Worm (Caenorhabditis elegans) whole organism, L4 larva: Measurements from ENCODE around the gene B0244.5.

ENCODE experiments used
- F37D6.2 ChIP-seq: sonication (generic microtip); optimal IDR thresholded peaks from 2 replicates; lab custom pipeline; 2016; ENCODE audit warnings: mild to moderate bottlenecking, missing genetic modification characterization, missing compliant biosample characterization
- F44E2.7 ChIP-seq: fragments of 200-800 bp; sonication (Bioruptor generic); IDR thresholded peaks from 2 replicates; pipeline ENCODE4 v2.1.2; 2022; ENCODE audit warnings: missing genetic modification characterization, missing compliant biosample characterization
- R02D3.7 ChIP-seq: fragments of 150-350 bp; sonication (generic microtip); optimal IDR thresholded peaks from 3 replicates; lab custom pipeline; 2014; ENCODE audit warnings: missing biosample characterization, missing genetic modification characterization
- T26A8.4 ChIP-seq: fragments of 200-800 bp; sonication (Bioruptor generic); IDR thresholded peaks from 2 replicates; pipeline ENCODE4 v1.3.6; 2022; ENCODE audit warnings: missing genetic modification characterization, missing compliant biosample characterization
- Y105C5A.15 ChIP-seq: fragments of 200-800 bp; sonication (Bioruptor generic); IDR thresholded peaks from 2 replicates; pipeline ENCODE4 v1.3.6; 2022; ENCODE audit warnings: missing genetic modification characterization, missing compliant biosample characterization
- ZK337.2 ChIP-seq: fragments of 200-800 bp; sonication (Bioruptor generic); IDR thresholded peaks from 2 replicates; pipeline ENCODE4 v1.3.6; 2022; ENCODE audit warnings: missing genetic modification reagents, missing genetic modification characterization, missing compliant biosample characterization
- aha-1 ChIP-seq: fragments of 150-350 bp; peaks from one replicate; lab custom pipeline; 2014; ENCODE audit warnings: missing biosample characterization, missing genetic modification characterization
- ama-1 ChIP-seq: fragments of 150-350 bp; optimal IDR thresholded peaks from 2 replicates; lab custom pipeline; 2014; ENCODE audit warnings: inconsistent platforms, mixed read lengths
- arid-1 ChIP-seq: fragments of 200-800 bp; sonication (Bioruptor generic); conservative IDR thresholded peaks from 2 replicates; pipeline ENCODE4 v1.3.6; 2022; ENCODE audit warnings: missing genetic modification reagents, missing genetic modification characterization, missing compliant biosample characterization
- ceh-20 ChIP-seq: fragments of 200-800 bp; sonication (Bioruptor generic); IDR thresholded peaks from 2 replicates; pipeline ENCODE4 v1.3.6; 2022; ENCODE audit warnings: missing genetic modification reagents, missing genetic modification characterization, missing compliant biosample characterization
- ceh-28 ChIP-seq: fragments of 150-350 bp; optimal IDR thresholded peaks from 2 replicates; lab custom pipeline; 2014; ENCODE audit warnings: missing biosample characterization, missing genetic modification reagents, missing genetic modification characterization
- ceh-32 ChIP-seq: sonication (generic microtip); optimal IDR thresholded peaks from 2 replicates; lab custom pipeline; 2016; ENCODE audit warnings: mild to moderate bottlenecking, missing genetic modification characterization, missing compliant biosample characterization; ENCODE audit not compliant: poor library complexity
- ceh-82 ChIP-seq: sonication (generic microtip); optimal IDR thresholded peaks from 2 replicates; lab custom pipeline; 2017; ENCODE audit warnings: missing biosample characterization, missing genetic modification characterization
- daf-12 ChIP-seq: fragments of 150-350 bp; optimal IDR thresholded peaks from 2 replicates; lab custom pipeline; 2014; ENCODE audit warnings: missing biosample characterization, missing genetic modification reagents, missing genetic modification characterization
- daf-19 ChIP-seq: fragments of 200-800 bp; sonication (Bioruptor generic); conservative IDR thresholded peaks from 2 replicates; pipeline ENCODE4 v1.3.6; 2022; ENCODE audit warnings: missing genetic modification characterization, missing compliant biosample characterization
- dmd-9 ChIP-seq: fragments of 200-800 bp; sonication (Bioruptor generic); IDR thresholded peaks from 2 replicates; pipeline ENCODE4 v1.3.6; 2022; ENCODE audit warnings: missing genetic modification reagents, missing genetic modification characterization, missing compliant biosample characterization
- dve-1 ChIP-seq: sonication (generic microtip); optimal IDR thresholded peaks from 2 replicates; lab custom pipeline; 2017; ENCODE audit warnings: antibody characterized with exemption, mild to moderate bottlenecking, missing genetic modification characterization, missing compliant biosample characterization; ENCODE audit not compliant: insufficient read depth
- fkh-10 ChIP-seq: fragments of 150-350 bp; optimal IDR thresholded peaks from 2 replicates; lab custom pipeline; 2014; ENCODE audit warnings: missing biosample characterization, missing genetic modification reagents, missing genetic modification characterization
- hlh-30 ChIP-seq: sonication (generic microtip); optimal IDR thresholded peaks from 2 replicates; lab custom pipeline; 2017; ENCODE audit warnings: antibody characterized with exemption, mild to moderate bottlenecking, missing genetic modification characterization, missing compliant biosample characterization; ENCODE audit not compliant: insufficient read depth
- lin-1 ChIP-seq: fragments of 200-800 bp; sonication (Bioruptor generic); IDR thresholded peaks from 2 replicates; pipeline ENCODE4 v1.3.6; 2022; ENCODE audit warnings: missing genetic modification reagents, missing genetic modification characterization, missing compliant biosample characterization
- lin-15B ChIP-seq: fragments of 150-350 bp; sonication (generic microtip); optimal IDR thresholded peaks from 3 replicates; lab custom pipeline; 2014; ENCODE audit warnings: missing biosample characterization, missing genetic modification characterization
- lin-29 ChIP-seq: fragments of 200-800 bp; sonication (Bioruptor generic); IDR thresholded peaks from 2 replicates; pipeline ENCODE4 v1.3.6; 2022; ENCODE audit warnings: missing genetic modification reagents, missing genetic modification characterization, missing compliant biosample characterization
- lin-39 ChIP-seq: fragments of 150-350 bp; optimal IDR thresholded peaks from 2 replicates; lab custom pipeline; 2014; ENCODE audit warnings: missing biosample characterization, missing genetic modification reagents, missing genetic modification characterization
- lir-3 ChIP-seq: sonication (generic microtip); optimal IDR thresholded peaks from 2 replicates; lab custom pipeline; 2016; ENCODE audit warnings: mild to moderate bottlenecking, missing genetic modification characterization, missing compliant biosample characterization
- lsy-2 ChIP-seq, 2 experiments: fragments of 150-350 bp in 1 of 2; sonication (generic microtip) in 1 of 2; optimal IDR thresholded peaks; 2 replicates each; lab custom pipeline; 2014 to 2017; ENCODE audit warnings: missing biosample characterization in 2 of 2, missing genetic modification characterization in 2 of 2
- madf-5 ChIP-seq, 2 experiments: fragments of 200-800 bp; sonication (Bioruptor generic); IDR thresholded peaks; 2 replicates each; pipeline ENCODE4 v1.3.6; 2022; ENCODE audit warnings: missing compliant biosample characterization in 2 of 2, missing genetic modification characterization in 2 of 2
- mdt-29 ChIP-seq: fragments of 200-800 bp; sonication (Bioruptor generic); IDR thresholded peaks from 2 replicates; pipeline ENCODE4 v1.3.6; 2022; ENCODE audit warnings: missing genetic modification reagents, missing genetic modification characterization, missing compliant biosample characterization
- mxl-2 ChIP-seq: fragments of 200-800 bp; sonication (Bioruptor generic); conservative IDR thresholded peaks from 2 replicates; pipeline ENCODE4 v1.3.6; 2022; ENCODE audit warnings: missing genetic modification reagents, missing genetic modification characterization, missing compliant biosample characterization
- nhr-102 ChIP-seq: sonication (generic microtip); optimal IDR thresholded peaks from 2 replicates; lab custom pipeline; 2016; ENCODE audit warnings: mild to moderate bottlenecking, missing genetic modification characterization, moderate library complexity, missing compliant biosample characterization
- nhr-237 ChIP-seq: sonication (generic microtip); optimal IDR thresholded peaks from 2 replicates; lab custom pipeline; 2017; ENCODE audit warnings: missing biosample characterization, missing genetic modification characterization
- nhr-28 ChIP-seq: fragments of 150-350 bp; optimal IDR thresholded peaks from 2 replicates; lab custom pipeline; 2014; ENCODE audit warnings: missing biosample characterization, missing genetic modification characterization
- nhr-48 ChIP-seq: sonication (generic microtip); optimal IDR thresholded peaks from 2 replicates; lab custom pipeline; 2016; ENCODE audit warnings: mild to moderate bottlenecking, missing genetic modification characterization, missing compliant biosample characterization
- pha-4 ChIP-seq, 2 experiments: fragments of 150-350 bp in 1 of 2; fragments of 200-800 bp in 1 of 2; sonication (Bioruptor generic) in 1 of 2; IDR thresholded peaks in 1 of 2; optimal IDR thresholded peaks in 1 of 2; 2 replicates each; pipeline versions ENCODE4 v1.3.6 to Lab custom; 2014 to 2022; ENCODE audit warnings: missing genetic modification characterization in 2 of 2, missing genetic modification reagents in 2 of 2, missing biosample characterization in 1 of 2, missing compliant biosample characterization in 1 of 2
- sdz-12 ChIP-seq: fragments of 200-800 bp; sonication (Bioruptor generic); optimal IDR thresholded peaks from 2 replicates; lab custom pipeline; 2018; ENCODE audit warnings: mild to moderate bottlenecking, missing genetic modification characterization, missing compliant biosample characterization
- snpc-4 ChIP-seq: fragments of 150-350 bp; optimal IDR thresholded peaks from 2 replicates; lab custom pipeline; 2014; ENCODE audit warnings: missing biosample characterization, missing genetic modification characterization
- tag-97 ChIP-seq: fragments of 200-800 bp; sonication (Bioruptor generic); IDR thresholded peaks from 2 replicates; pipeline ENCODE4 v1.3.6; 2022; ENCODE audit warnings: missing genetic modification characterization, missing compliant biosample characterization
- tra-1 ChIP-seq: fragments of 200-800 bp; sonication (Bioruptor generic); IDR thresholded peaks from 2 replicates; pipeline ENCODE4 v1.3.6; 2022; ENCODE audit warnings: missing genetic modification reagents, missing genetic modification characterization, missing compliant biosample characterization
- unc-130 ChIP-seq: sonication (generic microtip); optimal IDR thresholded peaks from 2 replicates; lab custom pipeline; 2016; ENCODE audit warnings: missing genetic modification reagents, missing genetic modification characterization, missing compliant biosample characterization
- unc-39 ChIP-seq: sonication (generic microtip); optimal IDR thresholded peaks from 2 replicates; lab custom pipeline; 2017; ENCODE audit warnings: missing biosample characterization, missing genetic modification characterization
- unc-62 ChIP-seq, 3 experiments: fragments of 150-350 bp in 1 of 3; sonication (generic microtip); optimal IDR thresholded peaks in 2 of 3; peaks in 1 of 3; 1 replicate in 1 of 3; 2 replicates in 2 of 3; lab custom pipeline; 2014 to 2017; ENCODE audit warnings: missing biosample characterization in 3 of 3, missing genetic modification characterization in 3 of 3, missing genetic modification reagents in 3 of 3, missing genotype in 1 of 3
- vab-7 ChIP-seq: fragments of 200-800 bp; sonication (Bioruptor generic); IDR thresholded peaks from 2 replicates; pipeline ENCODE4 v1.3.6; 2022; ENCODE audit warnings: missing genetic modification reagents, missing genetic modification characterization, missing compliant biosample characterization
- zfp-2 ChIP-seq: sonication (generic microtip); optimal IDR thresholded peaks from 2 replicates; lab custom pipeline; 2016; ENCODE audit warnings: mild to moderate bottlenecking, missing genetic modification characterization, missing compliant biosample characterization
- zip-11 ChIP-seq: fragments of 200-800 bp; sonication (Bioruptor generic); IDR thresholded peaks from 2 replicates; pipeline ENCODE4 v1.3.6; 2022; ENCODE audit warnings: missing genetic modification characterization, missing compliant biosample characterization

The B0244.5 gene

DNA sequence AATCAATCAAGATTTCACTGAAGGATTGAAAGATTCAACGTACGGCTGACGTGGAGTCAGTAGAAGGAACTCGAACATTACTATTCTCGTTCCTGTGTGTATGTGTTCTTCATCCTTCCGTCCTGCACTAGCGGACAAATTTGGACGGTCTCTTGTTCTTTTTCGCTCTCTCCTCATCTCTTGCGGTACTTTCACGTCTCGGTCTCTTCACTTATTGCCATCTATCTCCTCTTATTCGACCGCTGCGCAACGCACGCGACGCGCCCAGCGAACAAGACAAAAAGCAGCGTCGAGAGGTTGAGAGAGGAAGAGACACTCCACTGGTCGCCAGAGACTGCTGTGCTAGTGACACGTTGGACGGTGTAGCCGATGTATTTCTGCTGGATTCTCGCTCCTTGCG is 29.2 kb upstream of the B0244.5 start (continued):
- TF ChIP-seq lin-39 (tag; lab: Kevin White, UChicago), result no peak
- peak; percentile 37 to 68 for TF ChIP-seq lsy-2 (tag; optimal IDR thresholded peaks at IDR 0.05; lab: Kevin White, UChicago)
- no peak for TF ChIP-seq snpc-4 (tag; lab: Kevin White, UChicago)
- 0 out of 2 replicates have a peak, but pooled peaks have one; percentile 11 for TF ChIP-seq zip-11
- TF ChIP-seq nhr-102 (tag; lab: Kevin White, UChicago), result no peak
- TF ChIP-seq F44E2.7 (GFP tag; lab: Robert Waterston, UW), result 0 out of 2 replicates have a peak, but pooled peaks have one; percentile 30
- TF ChIP-seq ama-1 (lab: Kevin White, UChicago), result no peak
- 0 out of 2 replicates have a peak, but pooled peaks have one; percentile 9 for TF ChIP-seq arid-1 (GFP tag; lab: Robert Waterston, UW)
- no peak for TF ChIP-seq dmd-9 (GFP tag; lab: Robert Waterston, UW)
- no peak for TF ChIP-seq lin-1
- no peak for TF ChIP-seq F37D6.2 (tag; lab: Kevin White, UChicago)
- TF ChIP-seq zfp-2, result no peak
- peak; percentile 17; the same call in 1 of the 2 replicates for TF ChIP-seq pha-4 (GFP tag; IDR thresholded peaks at IDR 0.05; lab: Robert Waterston, UW)
- no peak for TF ChIP-seq pha-4 (tag; optimal IDR thresholded peaks at IDR 0.05; lab: Kevin White, UChicago)
- no peak for TF ChIP-seq tra-1
- TF ChIP-seq dve-1 (tag; lab: Kevin White, UChicago), result peak; percentile 63
- TF ChIP-seq unc-130 (GFP tag; lab: Kevin White, UChicago), result no peak
- TF ChIP-seq sdz-12 (GFP tag; lab: Kevin White, UChicago), result no peak
- no peak for TF ChIP-seq mxl-2 (GFP tag; lab: Robert Waterston, UW)
- no peak for TF ChIP-seq unc-39 (tag; lab: Kevin White, UChicago)
- peak; percentile 40; the same call in 1 of the 2 replicates for TF ChIP-seq vab-7 (GFP tag; lab: Robert Waterston, UW)
- peak; percentile 23 for TF ChIP-seq fkh-10 (GFP tag; lab: Kevin White, UChicago)

DNA sequence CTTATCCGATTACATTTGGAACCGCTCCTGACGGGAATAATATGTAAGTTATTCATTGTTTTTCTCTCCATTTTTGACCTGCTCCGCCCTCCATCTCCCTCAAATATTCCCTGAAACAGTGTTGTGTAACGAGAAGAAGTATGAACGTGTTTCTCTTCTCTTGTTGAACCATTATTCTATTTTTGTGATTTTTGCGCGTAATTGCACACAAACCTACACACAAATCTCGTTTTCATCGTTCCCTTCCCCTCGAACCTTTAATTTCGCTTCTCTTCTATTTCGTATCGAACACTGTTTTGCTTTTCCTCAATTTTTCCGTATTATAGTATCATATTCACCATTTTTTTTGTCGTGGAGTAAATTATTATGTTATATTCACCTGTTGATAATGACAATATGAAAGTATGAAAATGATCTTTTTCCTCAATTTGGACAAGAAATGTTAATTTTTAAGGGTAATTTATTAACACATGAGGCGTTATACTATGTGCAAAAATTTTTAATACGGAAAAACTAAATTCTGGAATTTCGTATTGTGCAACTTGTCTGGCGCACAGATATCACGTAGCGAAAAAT is 27.4 kb upstream of the B0244.5 start:
- no peak for TF ChIP-seq mdt-29 (GFP tag; lab: Robert Waterston, UW)
- no peak for TF ChIP-seq lir-3 (tag; lab: Kevin White, UChicago)
- TF ChIP-seq lin-15B (tag; lab: Kevin White, UChicago), result no peak
- TF ChIP-seq ceh-20 (GFP tag; lab: Robert Waterston, UW), result no peak
- TF ChIP-seq daf-19, result peak; percentile 64; the same call in 1 of the 2 replicates
- TF ChIP-seq aha-1 (tag; lab: Kevin White, UChicago), result no peak
- TF ChIP-seq daf-12 (tag; lab: Kevin White, UChicago), result no peak
- TF ChIP-seq ceh-28, result no peak
- TF ChIP-seq nhr-28 (tag; lab: Kevin White, UChicago), result no peak
- TF ChIP-seq ama-1 (lab: Kevin White, UChicago), result peak; percentile 67
- TF ChIP-seq ceh-82, result no peak
- TF ChIP-seq madf-5 (GFP tag; IDR thresholded peaks at IDR 0.05; lab: Robert Waterston, UW), result no peak
- TF ChIP-seq vab-7 (GFP tag; lab: Robert Waterston, UW), result no peak
- no peak for TF ChIP-seq dve-1 (tag; lab: Kevin White, UChicago)
- TF ChIP-seq lin-29 (GFP tag; lab: Robert Waterston, UW), result no peak
- no peak for TF ChIP-seq hlh-30 (tag; lab: Kevin White, UChicago)
- TF ChIP-seq unc-130 (GFP tag; lab: Kevin White, UChicago), result no peak
- TF ChIP-seq snpc-4 (tag; lab: Kevin White, UChicago), result no peak
- TF ChIP-seq nhr-237 (tag; lab: Kevin White, UChicago), result no peak
- no peak for TF ChIP-seq T26A8.4 (GFP tag; lab: Robert Waterston, UW)
- TF ChIP-seq zip-11, result no peak
- TF ChIP-seq zfp-2, result no peak
- no peak for TF ChIP-seq unc-39 (tag; lab: Kevin White, UChicago)
- TF ChIP-seq F37D6.2 (tag; lab: Kevin White, UChicago), result no peak
- no peak for TF ChIP-seq mxl-2 (GFP tag; lab: Robert Waterston, UW)
- TF ChIP-seq tag-97 (GFP tag; lab: Robert Waterston, UW), result no peak
- no peak for TF ChIP-seq nhr-48 (tag; lab: Kevin White, UChicago)
- TF ChIP-seq Y105C5A.15 (GFP tag; lab: Robert Waterston, UW), result 0 out of 2 replicates have a peak, but pooled peaks have one; percentile 35
- TF ChIP-seq R02D3.7 (tag; lab: Kevin White, UChicago), result no peak
- TF ChIP-seq unc-62 (GFP tag; optimal IDR thresholded peaks at IDR 0.05 in 1 of 2; lab: Kevin White, UChicago), result peak in 1 of 2 experiments; percentile 85
- no peak for TF ChIP-seq unc-62 (tag; optimal IDR thresholded peaks at IDR 0.05; lab: Kevin White, UChicago)
- no peak for TF ChIP-seq ZK337.2
- TF ChIP-seq ceh-32 (tag; lab: Kevin White, UChicago), result no peak
